Fruit fly (Drosophila melanogaster): ENCODE results near the gene Nup133.
A peak's percentile ranks its signal among the peaks of the same experiment; 100 is the strongest.

Nup133 gene

DNA sequence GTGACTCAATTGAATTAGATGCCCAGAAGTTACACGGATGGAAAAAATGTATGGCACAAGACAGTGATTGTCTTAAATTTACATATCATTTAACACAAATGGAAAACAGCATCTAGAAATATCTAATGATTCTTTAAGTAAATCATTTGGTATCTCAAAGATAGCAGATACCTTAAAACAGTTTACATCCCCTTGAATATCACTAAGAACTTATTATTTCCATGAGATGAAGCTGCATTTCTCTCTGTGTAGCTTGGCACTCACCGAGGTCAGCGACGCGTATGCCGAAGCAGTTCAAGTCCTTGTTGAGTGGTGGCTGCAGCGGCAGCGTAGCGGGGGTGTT is 29.2 kb downstream of the Nup133 start (continued):
- no peak for TF ChIP-seq tx (GFP tag; optimal IDR thresholded peaks at IDR 0.05)
- TF ChIP-seq sima (GFP tag; optimal IDR thresholded peaks at IDR 0.05) = no peak
- TF ChIP-seq CG31224 (GFP tag; IDR thresholded peaks at IDR 0.05) = no peak
- TF ChIP-seq CG17912 (GFP tag; optimal IDR thresholded peaks at IDR 0.05) = no peak
- no peak for TF ChIP-seq CG11723 (GFP tag; optimal IDR thresholded peaks at IDR 0.05)
- no peak for TF ChIP-seq HmgZ (tag; optimal IDR thresholded peaks at IDR 0.05)
- TF ChIP-seq peb (GFP tag; IDR thresholded peaks at IDR 0.05) = no peak
- TF ChIP-seq CG16779 (GFP tag; IDR thresholded peaks at IDR 0.05) = no peak
- no peak for TF ChIP-seq NFAT (GFP tag; IDR thresholded peaks at IDR 0.05)
- TF ChIP-seq CG32772 (GFP tag; IDR thresholded peaks at IDR 0.05) = no peak
- TF ChIP-seq CG8944 (GFP tag; optimal IDR thresholded peaks at IDR 0.05) = no peak
- no peak for TF ChIP-seq Poxn (GFP tag; IDR thresholded peaks at IDR 0.05)
- no peak for TF ChIP-seq CG15269 (tag; optimal IDR thresholded peaks at IDR 0.05)
- TF ChIP-seq scrt (GFP tag; optimal IDR thresholded peaks at IDR 0.05) = no peak
- peak; percentile 33 for TF ChIP-seq CG13424 (tag; optimal IDR thresholded peaks at IDR 0.05)
- no peak for TF ChIP-seq tin (GFP tag; optimal IDR thresholded peaks at IDR 0.05)
- TF ChIP-seq row (GFP tag; IDR thresholded peaks at IDR 0.05) = peak; percentile 68
- TF ChIP-seq CG4328 (GFP tag; optimal IDR thresholded peaks at IDR 0.05) = no peak
- TF ChIP-seq usp (GFP tag; optimal IDR thresholded peaks at IDR 0.05) = no peak
- TF ChIP-seq CG10209 (GFP tag; optimal IDR thresholded peaks at IDR 0.05) = no peak
- no peak for TF ChIP-seq tll (GFP tag; optimal IDR thresholded peaks at IDR 0.05)
- no peak for TF ChIP-seq CG15479 (GFP tag; optimal IDR thresholded peaks at IDR 0.05)
- TF ChIP-seq Myb (GFP tag; optimal IDR thresholded peaks at IDR 0.05) = no peak
- TF ChIP-seq repo (GFP tag; optimal IDR thresholded peaks at IDR 0.05) = no peak
- no peak for TF ChIP-seq CG17802 (tag; optimal IDR thresholded peaks at IDR 0.05)
- TF ChIP-seq Drgx (GFP tag; IDR thresholded peaks at IDR 0.05) = no peak
- TF ChIP-seq cato (GFP tag; optimal IDR thresholded peaks at IDR 0.05; ENCODE audit: borderline replicate concordance) = no peak
- TF ChIP-seq CG3726 (GFP tag; IDR thresholded peaks at IDR 0.05) = no peak
- TF ChIP-seq otp (GFP tag; IDR thresholded peaks at IDR 0.05) = no peak
- TF ChIP-seq caup (GFP tag; optimal IDR thresholded peaks at IDR 0.05; ENCODE audit: severe bottlenecking) = no peak
- TF ChIP-seq sim (GFP tag; IDR thresholded peaks at IDR 0.05) = no peak
- no peak for TF ChIP-seq slou (GFP tag; optimal IDR thresholded peaks at IDR 0.05)
- no peak for TF ChIP-seq CG7928 (GFP tag; optimal IDR thresholded peaks at IDR 0.05)
- no peak; the same call in 1 of the 2 replicates for TF ChIP-seq HLH3B (GFP tag; IDR thresholded peaks at IDR 0.05)
- TF ChIP-seq cg (GFP tag; optimal IDR thresholded peaks at IDR 0.05) = no peak
- peak; percentile 35 for TF ChIP-seq CG10543 (GFP tag; optimal IDR thresholded peaks at IDR 0.05)
- TF ChIP-seq sqz (GFP tag; optimal IDR thresholded peaks at IDR 0.05) = no peak
- TF ChIP-seq en (GFP tag; optimal IDR thresholded peaks at IDR 0.05) = no peak
- no peak for TF ChIP-seq lov (optimal IDR thresholded peaks at IDR 0.05)
- no peak for TF ChIP-seq lov (GFP tag; IDR thresholded peaks at IDR 0.05)
- no peak for TF ChIP-seq CG6683 (GFP tag; optimal IDR thresholded peaks at IDR 0.05)
- TF ChIP-seq Opbp (GFP tag; IDR thresholded peaks at IDR 0.05; ENCODE audit: partially characterized antibody) = no peak
- no peak for TF ChIP-seq Trl (optimal IDR thresholded peaks at IDR 0.05)
- no peak for TF ChIP-seq Trl (GFP tag; optimal IDR thresholded peaks at IDR 0.05)
- no peak for TF ChIP-seq Rfx (GFP tag; IDR thresholded peaks at IDR 0.05)
- TF ChIP-seq bbx (GFP tag; IDR thresholded peaks at IDR 0.05; ENCODE audit: partially characterized antibody) = no peak
- no peak for TF ChIP-seq CG42726 (GFP tag; IDR thresholded peaks at IDR 0.05; ENCODE audit: partially characterized antibody)
- TF ChIP-seq Ptx1 (GFP tag; IDR thresholded peaks at IDR 0.05) = 0 out of 2 replicates have a peak, but pooled peaks have one; percentile 30
- TF ChIP-seq org-1 (GFP tag; optimal IDR thresholded peaks at IDR 0.05) = peak; percentile 5
- TF ChIP-seq twi (tag; optimal IDR thresholded peaks at IDR 0.05) = no peak
- TF ChIP-seq CG2875 (GFP tag; optimal IDR thresholded peaks at IDR 0.05) = no peak
- TF ChIP-seq Hand (GFP tag; optimal IDR thresholded peaks at IDR 0.05) = no peak
